Fruit fly (Drosophila melanogaster) whole organism, embryonic: ENCODE measurements around the gene tutl.

ENCODE experiments used
- Atf-2 ChIP-seq: fragments of 200-800 bp; sonication (Bioruptor generic); optimal IDR thresholded peaks from 2 replicates; lab custom pipeline; 2016; ENCODE audit warnings: missing biosample characterization, missing genetic modification characterization
- CG16779 ChIP-seq: fragments of 200-800 bp; sonication (Bioruptor generic); IDR thresholded peaks from 2 replicates; pipeline ENCODE4 v1.3.6; 2022; ENCODE audit warnings: missing biosample characterization, missing genetic modification characterization
- CG17802 ChIP-seq: fragments of 200-800 bp; sonication (Bioruptor generic); optimal IDR thresholded peaks from 2 replicates; lab custom pipeline; 2018; ENCODE audit warnings: missing biosample characterization, mild to moderate bottlenecking, missing genetic modification characterization, moderate library complexity
- CG7745 ChIP-seq: fragments of 200-800 bp; sonication (Bioruptor generic); optimal IDR thresholded peaks from 2 replicates; lab custom pipeline; 2018; ENCODE audit warnings: missing biosample characterization, mild to moderate bottlenecking, missing genetic modification characterization, moderate library complexity
- CG9797 ChIP-seq: fragments of 200-800 bp; sonication (Bioruptor generic); optimal IDR thresholded peaks from 3 replicates; lab custom pipeline; 2018; ENCODE audit warnings: missing biosample characterization, mild to moderate bottlenecking, missing genetic modification characterization
- Oli ChIP-seq: fragments of 200-800 bp; sonication (Bioruptor generic); optimal IDR thresholded peaks from 2 replicates; lab custom pipeline; 2018; ENCODE audit warnings: missing biosample characterization, mild to moderate bottlenecking, missing genetic modification characterization, moderate library complexity
- Xrp1 ChIP-seq: fragments of 200-800 bp; sonication (Bioruptor generic); IDR thresholded peaks from 2 replicates; pipeline ENCODE4 v1.3.6; 2022; ENCODE audit warnings: missing biosample characterization, missing genetic modification characterization
- trh ChIP-seq: fragments of 200-800 bp; sonication (Bioruptor generic); optimal IDR thresholded peaks from 2 replicates; lab custom pipeline; 2016; ENCODE audit warnings: missing biosample characterization, missing genetic modification characterization

DNA sequence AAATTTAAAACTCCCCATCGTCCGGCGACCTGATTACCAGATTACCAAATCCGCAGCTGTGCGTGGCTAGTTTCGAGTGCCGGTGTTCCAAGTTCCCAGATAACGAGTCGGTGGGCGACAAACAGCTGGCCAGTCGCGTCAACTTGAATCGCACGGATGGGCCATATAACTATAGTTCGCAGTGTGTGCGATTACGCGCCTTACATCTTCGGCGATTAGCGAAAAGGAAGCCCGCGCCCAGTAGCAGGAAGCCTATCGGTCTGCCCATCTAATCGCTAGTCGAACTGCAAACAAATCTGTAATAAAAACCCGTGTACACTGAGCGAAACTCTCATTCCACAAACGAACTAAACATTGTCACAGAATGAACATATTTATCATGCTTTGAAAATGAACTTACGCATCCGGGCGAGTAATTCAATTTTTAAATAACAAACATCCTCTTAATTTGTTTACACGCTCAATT, 52.1 kb downstream of the tutl start:
- no peak for TF ChIP-seq Oli (tag; lab: Kevin White, UChicago)
- TF ChIP-seq CG16779 (GFP tag; lab: Robert Waterston, UW): no peak
- TF ChIP-seq CG17802 (tag; lab: Kevin White, UChicago): no peak
- no peak; the same call in 1 of the 2 replicates for TF ChIP-seq Xrp1 (GFP tag; lab: Robert Waterston, UW)
- no peak for TF ChIP-seq CG9797 (GFP tag; lab: Kevin White, UChicago)
- TF ChIP-seq CG7745 (tag; lab: Kevin White, UChicago): no peak
- no peak for TF ChIP-seq Atf-2 (GFP tag; lab: Kevin White, UChicago)
- TF ChIP-seq trh (GFP tag; lab: Kevin White, UChicago): no peak
